Worm (Caenorhabditis elegans) whole organism, mixed stage, embryonic: ENCODE measurements around the gene C27B7.6.

Source experiments
- drap-1 ChIP-seq: fragments of 200-800 bp; sonication (Bioruptor generic); optimal IDR thresholded peaks from 3 replicates; lab custom pipeline; 2018; ENCODE audit warnings: mild to moderate bottlenecking, missing genetic modification characterization, missing compliant biosample characterization
- elt-3 ChIP-seq: fragments of 150-350 bp; optimal IDR thresholded peaks from 2 replicates; lab custom pipeline; 2014; ENCODE audit warnings: missing biosample characterization, missing genetic modification characterization
- lsy-2 ChIP-seq: fragments of 150-350 bp; optimal IDR thresholded peaks from 2 replicates; lab custom pipeline; 2014; ENCODE audit warnings: missing biosample characterization, missing genetic modification characterization
- mep-1 ChIP-seq: fragments of 150-350 bp; optimal IDR thresholded peaks from 2 replicates; lab custom pipeline; 2017; ENCODE audit warnings: missing biosample characterization, missing genetic modification reagents, missing genetic modification characterization, inconsistent platforms
- snpc-4 ChIP-seq: fragments of 150-350 bp; optimal IDR thresholded peaks from 2 replicates; lab custom pipeline; 2014; ENCODE audit warnings: missing biosample characterization, missing genetic modification characterization
- unc-39 ChIP-seq: fragments of 150-350 bp; optimal IDR thresholded peaks from 2 replicates; lab custom pipeline; 2014; ENCODE audit warnings: missing biosample characterization, missing genetic modification characterization
- unc-62 ChIP-seq: fragments of 150-350 bp; optimal IDR thresholded peaks from 2 replicates; lab custom pipeline; 2014; ENCODE audit warnings: missing biosample characterization, missing genetic modification reagents, missing genetic modification characterization
- zip-8 ChIP-seq: fragments of 150-350 bp; optimal IDR thresholded peaks from 2 replicates; lab custom pipeline; 2014; ENCODE audit warnings: missing biosample characterization, missing genetic modification characterization

DNA sequence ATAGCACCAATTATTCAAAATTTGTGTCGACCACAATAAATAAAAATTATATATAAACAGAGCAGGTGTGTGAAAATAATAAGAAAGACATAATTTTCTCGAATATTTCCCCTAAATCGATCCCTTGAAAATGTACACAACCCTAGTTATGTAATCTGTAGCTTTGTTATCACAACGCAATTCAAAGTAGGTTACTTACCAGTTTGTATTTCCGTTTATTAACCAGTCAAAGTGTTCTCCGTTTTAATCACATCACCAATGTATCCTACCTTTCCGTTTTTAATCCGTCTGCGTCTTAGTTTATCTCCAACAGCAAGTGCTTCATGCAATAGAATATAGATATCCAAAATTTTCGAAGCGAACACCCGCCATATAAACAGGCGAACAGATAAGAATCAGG is 52.8 kb downstream of the C27B7.6 start:
- TF ChIP-seq lsy-2 (tag; lab: Kevin White, UChicago): no peak
- TF ChIP-seq elt-3 (tag; lab: Kevin White, UChicago): no peak
- no peak for TF ChIP-seq mep-1 (tag; lab: Kevin White, UChicago)
- TF ChIP-seq drap-1 (GFP tag; lab: Kevin White, UChicago): no peak
- TF ChIP-seq snpc-4 (tag; lab: Kevin White, UChicago): no peak
- TF ChIP-seq zip-8: no peak
- TF ChIP-seq unc-62 (GFP tag; lab: Kevin White, UChicago): no peak
- no peak for TF ChIP-seq unc-39 (tag; lab: Kevin White, UChicago)
